Worm (Caenorhabditis elegans): ENCODE results near the gene mbf-1.
A peak's percentile ranks its signal among the peaks of the same experiment; 100 is the strongest.

mbf-1 gene

DNA sequence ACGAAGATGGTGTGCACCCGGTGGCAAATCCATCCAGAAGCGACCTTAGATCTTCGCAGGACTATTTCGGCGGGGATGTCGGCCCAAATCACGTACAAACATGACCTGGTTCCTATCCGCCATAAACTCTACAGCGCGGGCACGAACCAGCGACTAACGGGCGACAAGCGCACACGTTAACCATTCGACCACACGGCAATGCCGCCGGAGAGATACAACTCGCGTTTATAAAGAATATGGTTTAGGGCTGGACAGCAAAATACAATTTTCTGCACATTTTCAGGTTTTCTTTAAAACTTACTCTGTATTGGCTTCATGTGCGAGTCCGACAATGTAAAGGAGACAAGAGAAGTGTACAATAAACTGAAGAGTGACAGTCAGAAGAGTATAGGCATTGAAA is 6.1 kb downstream of the mbf-1 start (continued):
- TF ChIP-seq unc-62 (GFP tag; optimal IDR thresholded peaks at IDR 0.05) (peak; percentile 53), nhr-28 (tag; optimal IDR thresholded peaks at IDR 0.05) (peak; percentile 69), lin-32 (GFP tag; optimal IDR thresholded peaks at IDR 0.05) (peak; percentile 96), blmp-1 (tag; optimal IDR thresholded peaks at IDR 0.05) (no peak), snpc-4 (tag; optimal IDR thresholded peaks at IDR 0.05) (no peak), ham-2 (GFP tag; optimal IDR thresholded peaks at IDR 0.05) (peak; percentile 95)

- TF ChIP-seq nhr-76 (tag; optimal IDR thresholded peaks at IDR 0.05) (no peak), elt-3 (tag; optimal IDR thresholded peaks at IDR 0.05) (no peak), bed-3 (GFP tag; optimal IDR thresholded peaks at IDR 0.05) (no peak), pha-4 (tag; optimal IDR thresholded peaks at IDR 0.05) (no peak), flh-1 (GFP tag; optimal IDR thresholded peaks at IDR 0.05) (no peak), unc-39 (tag; optimal IDR thresholded peaks at IDR 0.05) (no peak), blmp-1 (tag; optimal IDR thresholded peaks at IDR 0.05) (no peak), nhr-28 (tag; optimal IDR thresholded peaks at IDR 0.05) (no peak), unc-62 (GFP tag; optimal IDR thresholded peaks at IDR 0.05) (no peak), lsy-2 (tag; optimal IDR thresholded peaks at IDR 0.05) (no peak), nhr-12 (tag; optimal IDR thresholded peaks at IDR 0.05) (no peak), drap-1 (GFP tag; optimal IDR thresholded peaks at IDR 0.05) (no peak)
Measured at ce11 chrIV:11472023-11472422, 8.1 kb downstream of the mbf-1 start.

DNA sequence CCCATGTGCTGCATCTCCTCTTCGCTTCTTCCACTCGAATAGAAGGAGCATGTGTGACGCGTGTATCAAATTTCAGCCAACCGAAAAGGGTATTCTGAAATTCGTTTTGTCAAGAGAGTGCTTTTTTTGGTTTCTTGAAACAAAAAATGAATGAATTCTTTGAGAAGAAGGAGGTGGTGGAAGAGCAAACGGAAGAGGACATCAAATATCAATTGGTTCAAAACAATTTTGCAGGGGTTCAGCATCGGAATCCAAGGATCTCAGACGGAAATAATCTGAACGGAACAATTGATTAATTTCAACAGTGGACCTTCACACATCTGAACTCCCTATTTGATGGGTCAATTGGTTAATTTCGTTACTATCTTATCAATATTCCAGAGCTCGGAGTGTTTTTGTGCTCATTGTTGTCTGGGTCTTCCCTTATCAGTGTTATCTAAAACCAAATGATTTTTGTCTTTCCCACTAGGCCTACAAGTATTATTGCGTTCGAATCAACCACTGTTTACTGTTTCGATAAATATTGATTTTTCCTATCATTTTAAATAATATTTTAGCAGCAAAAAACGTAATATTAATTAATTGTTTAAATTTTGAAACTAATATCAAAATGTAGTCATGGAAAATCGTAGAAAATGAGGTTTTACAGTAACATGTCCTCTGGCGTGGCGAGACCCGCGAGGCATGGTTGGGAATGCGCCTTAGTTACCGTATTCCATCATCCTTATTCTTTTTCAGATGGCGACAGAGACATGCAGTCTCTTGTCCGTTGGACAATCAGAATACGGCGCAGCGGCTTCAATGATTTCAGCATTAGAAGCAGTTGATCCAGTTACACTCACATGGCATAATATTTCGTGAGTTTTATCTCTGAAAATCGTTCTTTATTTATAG is 10.2 kb downstream of the mbf-1 start, which contains the start of the genes C10C6.13 and wht-2:
Gene C10C6.13, minus strand, starts transcription at position 51 of the 894 bp plus-strand sequence.
Gene wht-2, plus strand, starts transcription at position 739 of the 894 bp plus-strand sequence.
- TF ChIP-seq nhr-76 (tag; optimal IDR thresholded peaks at IDR 0.05) (no peak), unc-120 (tag; optimal IDR thresholded peaks at IDR 0.05; ENCODE audit: poor library complexity, severe bottlenecking) (no peak), sptf-1 (tag; optimal IDR thresholded peaks at IDR 0.05) (no peak), zip-8 (tag; optimal IDR thresholded peaks at IDR 0.05) (no peak), nhr-2 (tag; optimal IDR thresholded peaks at IDR 0.05) (no peak), lin-32 (GFP tag; optimal IDR thresholded peaks at IDR 0.05) (no peak), pha-4 (tag; optimal IDR thresholded peaks at IDR 0.05) (no peak), sem-2 (GFP tag; optimal IDR thresholded peaks at IDR 0.05) (no peak), M03D4.4 (tag; optimal IDR thresholded peaks at IDR 0.05) (no peak)

- no peak for TF ChIP-seq ceh-43 (GFP tag; optimal IDR thresholded peaks at IDR 0.05)
- TF ChIP-seq flh-1 (GFP tag; optimal IDR thresholded peaks at IDR 0.05) = no peak
- no peak for TF ChIP-seq nhr-12 (tag; optimal IDR thresholded peaks at IDR 0.05)
- no peak for TF ChIP-seq cnd-1 (tag; optimal IDR thresholded peaks at IDR 0.05)
- TF ChIP-seq lin-13 (tag; optimal IDR thresholded peaks at IDR 0.05) = no peak
Measured at ce11 chrIV:11467413-11467812, 12.8 kb downstream of the mbf-1 start, which contains the start of gene C10C6.7. Gene C10C6.7, minus strand, starts transcription at chrIV:11467513.

- TF ChIP-seq tbx-8 (GFP tag; optimal IDR thresholded peaks at IDR 0.05) (no peak), snpc-4 (tag; optimal IDR thresholded peaks at IDR 0.05) (no peak), unc-62 (GFP tag; optimal IDR thresholded peaks at IDR 0.05) (no peak), ces-1 (GFP tag; optimal IDR thresholded peaks at IDR 0.05) (no peak), drap-1 (GFP tag; optimal IDR thresholded peaks at IDR 0.05) (no peak), flh-1 (GFP tag; optimal IDR thresholded peaks at IDR 0.05) (no peak)
Measured at ce11 chrIV:11465125-11465524, 15.0 kb downstream of the mbf-1 start, which contains the start of gene C10C6.3. Gene C10C6.3, minus strand, starts transcription at chrIV:11465225.

DNA sequence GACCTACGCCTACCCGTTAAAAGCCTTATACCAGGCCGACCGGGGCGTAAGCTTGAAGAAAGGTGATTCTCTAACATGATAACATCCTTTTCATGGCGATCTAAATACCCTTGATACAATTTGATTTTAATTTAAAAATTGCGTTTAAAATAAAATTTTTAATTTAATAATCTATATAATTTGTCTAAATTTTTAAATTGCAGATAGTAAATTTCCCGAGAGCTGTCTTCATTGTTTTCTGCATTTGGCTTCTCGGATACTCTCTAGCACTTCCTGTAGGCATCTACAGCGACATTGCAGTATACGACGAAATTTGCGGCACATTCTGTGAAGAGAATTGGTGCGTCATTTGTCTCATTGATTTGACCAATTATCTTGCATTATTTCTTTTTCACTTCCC is 18.8 kb downstream of the mbf-1 start:
- TF ChIP-seq mep-1 (tag; optimal IDR thresholded peaks at IDR 0.05) (no peak), M03D4.4 (tag; optimal IDR thresholded peaks at IDR 0.05) (no peak)

- TF ChIP-seq nhr-237 (tag; optimal IDR thresholded peaks at IDR 0.05) (no peak), sem-2 (GFP tag; optimal IDR thresholded peaks at IDR 0.05) (no peak), lin-32 (GFP tag; optimal IDR thresholded peaks at IDR 0.05) (no peak), ces-1 (GFP tag; optimal IDR thresholded peaks at IDR 0.05) (no peak), drap-1 (GFP tag; optimal IDR thresholded peaks at IDR 0.05) (no peak), ceh-39 (tag; optimal IDR thresholded peaks at IDR 0.05) (no peak), elt-3 (tag; optimal IDR thresholded peaks at IDR 0.05) (no peak), mab-5 (tag; optimal IDR thresholded peaks at IDR 0.05) (no peak), sptf-1 (tag; optimal IDR thresholded peaks at IDR 0.05) (no peak), mep-1 (tag; optimal IDR thresholded peaks at IDR 0.05) (no peak), unc-62 (GFP tag; optimal IDR thresholded peaks at IDR 0.05) (no peak), pha-4 (tag; optimal IDR thresholded peaks at IDR 0.05) (no peak), ceh-43 (GFP tag; optimal IDR thresholded peaks at IDR 0.05) (no peak), nhr-28 (tag; optimal IDR thresholded peaks at IDR 0.05) (no peak)
Measured at ce11 chrIV:11459684-11460083, 20.5 kb downstream of the mbf-1 start, which contains the start of gene npr-3. Gene npr-3, plus strand, starts transcription at chrIV:11459984.
